Fruit fly (Drosophila melanogaster) whole organism, wandering third instar larva: Measurements from ENCODE around the gene Ugt37C2.

Experiments used
- Dif ChIP-seq: fragments of 200-275, 200-300 bp; sonication (Bioruptor generic); optimal IDR thresholded peaks from 2 replicates; lab custom pipeline; 2018; ENCODE audit warnings: missing biosample characterization, missing genetic modification characterization; ENCODE audit not compliant: partially characterized antibody
- Myc ChIP-seq: fragments of >200 bp; optimal IDR thresholded peaks from 2 replicates; lab custom pipeline; 2017
- Rel ChIP-seq, 2 experiments: fragments of 200-800 bp; sonication (Bioruptor generic) in 1 of 2; optimal IDR thresholded peaks; 2 replicates in 1 of 2; 3 replicates in 1 of 2; lab custom pipeline; 2016 to 2019; ENCODE audit warnings: mild to moderate bottlenecking in 2 of 2, missing biosample characterization in 2 of 2, missing genetic modification characterization in 2 of 2, moderate library complexity in 1 of 2
- brk ChIP-seq: fragments of 200-800 bp; sonication (Bioruptor generic); optimal IDR thresholded peaks from 2 replicates; lab custom pipeline; 2016; ENCODE audit warnings: missing biosample characterization, mild to moderate bottlenecking, missing genetic modification characterization
- ey ChIP-seq: fragments of 200-800 bp; sonication (Bioruptor generic); optimal IDR thresholded peaks from 2 replicates; lab custom pipeline; 2016; ENCODE audit warnings: missing biosample characterization, missing genetic modification characterization
- fru ChIP-seq: fragments of 200-800 bp; sonication (Bioruptor generic); optimal IDR thresholded peaks from 3 replicates; lab custom pipeline; 2016; ENCODE audit warnings: missing biosample characterization, mild to moderate bottlenecking, missing genetic modification characterization
- h ChIP-seq: fragments of 200-800 bp; sonication (Bioruptor generic); optimal IDR thresholded peaks from 3 replicates; lab custom pipeline; 2016; ENCODE audit warnings: missing biosample characterization, mild to moderate bottlenecking, missing genetic modification characterization
- jim ChIP-seq: fragments of 175-275, 200-325 bp; sonication (Bioruptor generic); optimal IDR thresholded peaks from 2 replicates; lab custom pipeline; 2016; ENCODE audit warnings: missing biosample characterization, mild to moderate bottlenecking, missing genetic modification characterization
- psq ChIP-seq: fragments of 200-800 bp; sonication (Bioruptor generic); optimal IDR thresholded peaks from 3 replicates; lab custom pipeline; 2017; ENCODE audit warnings: missing biosample characterization, mild to moderate bottlenecking, missing genetic modification characterization, moderate library complexity
- tai ChIP-seq: sonication (Bioruptor generic); optimal IDR thresholded peaks from 2 replicates; lab custom pipeline; 2016; ENCODE audit warnings: missing biosample characterization, missing genetic modification characterization
- usp ChIP-seq: fragments of >200 bp; optimal IDR thresholded peaks from 2 replicates; lab custom pipeline; 2017; ENCODE audit warnings: missing biosample characterization, missing genetic modification characterization

dm6 chr2L:16747145-16747544 lies 46.9 kb upstream of the Ugt37C2 start:
- TF ChIP-seq jim (no peak), ey (GFP tag; lab: Kevin White, UChicago) (no peak), brk (GFP tag; lab: Kevin White, UChicago) (no peak), Rel (GFP tag; optimal IDR thresholded peaks at IDR 0.05; lab: Kevin White, UChicago) (no peak), Rel (tag; optimal IDR thresholded peaks at IDR 0.05; lab: Kevin White, UChicago) (no peak), Myc (lab: Kevin White, UChicago) (no peak), tai (GFP tag; lab: Kevin White, UChicago) (no peak), psq (GFP tag; lab: Kevin White, UChicago) (no peak), usp (no peak), h (GFP tag; lab: Kevin White, UChicago) (no peak), Dif (GFP tag; lab: Kevin White, UChicago) (no peak), fru (GFP tag; lab: Kevin White, UChicago) (no peak)
